Worm (Caenorhabditis elegans) whole organism, L4/young adult: Measurements from ENCODE around the gene aat-6.

ENCODE experiments used
- dao-5 ChIP-seq: sonication (generic microtip); optimal IDR thresholded peaks from 2 replicates; lab custom pipeline; 2016; ENCODE audit warnings: missing genotype, missing genetic modification characterization, moderate library complexity, missing compliant biosample characterization
- him-1 ChIP-seq: sonication (generic microtip); optimal IDR thresholded peaks from 2 replicates; lab custom pipeline; 2016; ENCODE audit warnings: missing genotype, missing genetic modification reagents, missing genetic modification characterization, missing compliant biosample characterization

DNA sequence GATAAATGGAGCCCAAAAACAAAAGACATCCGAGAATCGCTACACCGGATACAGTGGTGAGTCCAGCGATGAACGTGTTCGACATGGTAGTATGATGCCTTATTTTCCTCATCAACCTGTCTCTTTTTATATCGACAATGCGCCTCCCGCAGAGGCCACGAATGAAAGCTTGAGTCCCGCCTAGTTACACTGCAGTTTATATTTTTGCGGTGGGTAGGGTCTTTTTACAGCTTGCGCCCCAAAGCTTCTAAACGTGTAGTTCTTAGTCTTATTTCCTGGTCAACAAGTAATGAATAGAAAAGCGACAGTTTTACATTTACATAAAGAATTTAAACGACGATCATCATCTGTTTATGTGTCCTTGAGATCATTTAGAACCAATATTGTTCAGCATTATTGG lies 20.2 kb downstream of the aat-6 start, which contains the start of gene col-156:
- TF ChIP-seq him-1 (tag; lab: Kevin White, UChicago) (no peak), dao-5 (tag; lab: Kevin White, UChicago) (no peak)
